Worm (Caenorhabditis elegans): ENCODE measurements around the gene dyf-2.

- TF ChIP-seq syd-9 (tag; optimal IDR thresholded peaks at IDR 0.05) (no peak), nfya-1 (tag; optimal IDR thresholded peaks at IDR 0.05) (no peak), dmd-4 (tag; optimal IDR thresholded peaks at IDR 0.05; ENCODE audit: borderline replicate concordance) (no peak), pqm-1 (tag; optimal IDR thresholded peaks at IDR 0.05) (no peak), madf-2 (tag; optimal IDR thresholded peaks at IDR 0.05) (no peak), fkh-6 (tag; optimal IDR thresholded peaks at IDR 0.05) (no peak), eyg-1 (tag; optimal IDR thresholded peaks at IDR 0.05) (no peak), nhr-232 (tag; optimal IDR thresholded peaks at IDR 0.05) (no peak), ceh-22 (tag; optimal IDR thresholded peaks at IDR 0.05) (no peak), ama-1 (optimal IDR thresholded peaks at IDR 0.05) (no peak)
These were observed 9.3 kb upstream of the dyf-2 start for ce11 chrIII:13695588-13695987.
